Worm (Caenorhabditis elegans) whole organism, L1 larva: ENCODE data around the gene znf-706.
A peak's percentile ranks its signal among the peaks of the same experiment; 100 is the strongest.

Source experiments
- C04F5.9 ChIP-seq: sonication (generic microtip); optimal IDR thresholded peaks from 2 replicates; lab custom pipeline; 2016; ENCODE audit warnings: missing genetic modification characterization, missing compliant biosample characterization
- C16A3.4 ChIP-seq: fragments of 150-350 bp; optimal IDR thresholded peaks from 2 replicates; lab custom pipeline; 2014; ENCODE audit warnings: missing biosample characterization, missing genetic modification characterization
- C34B4.2 ChIP-seq: sonication (generic microtip); optimal IDR thresholded peaks from 2 replicates; lab custom pipeline; 2017; ENCODE audit warnings: mild to moderate bottlenecking, missing genetic modification characterization, missing compliant biosample characterization
- alr-1 ChIP-seq: fragments of 200-800 bp; sonication (Bioruptor generic); optimal IDR thresholded peaks from 2 replicates; lab custom pipeline; 2018; ENCODE audit warnings: borderline replicate concordance, mild to moderate bottlenecking, missing genetic modification characterization, missing compliant biosample characterization
- ama-1 ChIP-seq: fragments of 150-350 bp; optimal IDR thresholded peaks from 2 replicates; lab custom pipeline; 2014
- blmp-1 ChIP-seq: fragments of 150-350 bp; optimal IDR thresholded peaks from 2 replicates; lab custom pipeline; 2014; ENCODE audit warnings: missing biosample characterization, missing genetic modification characterization
- ceh-8 ChIP-seq: fragments of 200-800 bp; sonication (Bioruptor generic); optimal IDR thresholded peaks from 2 replicates; lab custom pipeline; 2018; ENCODE audit warnings: mild to moderate bottlenecking, missing genetic modification characterization, moderate library complexity, missing compliant biosample characterization
- ceh-90 ChIP-seq: sonication (generic microtip); optimal IDR thresholded peaks from 2 replicates; lab custom pipeline; 2016; ENCODE audit warnings: missing genetic modification characterization, missing compliant biosample characterization
- efl-1 ChIP-seq, 4 experiments: fragments of 150-350 bp; optimal IDR thresholded peaks in 3 of 4; peaks in 1 of 4; 1 replicate in 1 of 4; 2 replicates in 3 of 4; lab custom pipeline; 2014; ENCODE audit warnings: missing biosample characterization in 2 of 4, missing genetic modification characterization in 2 of 4, missing genetic modification reagents in 2 of 4
- egl-13 ChIP-seq: sonication (generic microtip); optimal IDR thresholded peaks from 2 replicates; lab custom pipeline; 2016; ENCODE audit warnings: missing genotype, missing genetic modification reagents, missing genetic modification characterization, missing compliant biosample characterization
- egl-27 ChIP-seq, 2 experiments: fragments of 150-350 bp in 1 of 2; sonication (generic microtip); optimal IDR thresholded peaks; 3 replicates each; lab custom pipeline; 2017 to 2018; ENCODE audit warnings: missing biosample characterization in 2 of 2, missing genetic modification characterization in 2 of 2, missing genetic modification reagents in 2 of 2
- elt-3 ChIP-seq, 6 experiments: fragments of 150-350 bp in 1 of 6; sonication (generic microtip); optimal IDR thresholded peaks; 2 replicates each; lab custom pipeline; 2017 to 2018; ENCODE audit warnings: missing biosample characterization in 6 of 6, missing genetic modification characterization in 6 of 6, inconsistent platforms in 1 of 6
- grh-1 ChIP-seq: fragments of 200-800 bp; sonication (Bioruptor generic); IDR thresholded peaks from 2 replicates; pipeline ENCODE4 v1.3.6; 2022; ENCODE audit warnings: missing genetic modification reagents, missing genetic modification characterization, missing compliant biosample characterization
- hlh-17 ChIP-seq: fragments of 200-800 bp; sonication (Bioruptor generic); optimal IDR thresholded peaks from 2 replicates; lab custom pipeline; 2018; ENCODE audit warnings: missing genetic modification characterization, mild to moderate bottlenecking, missing compliant biosample characterization, moderate library complexity, borderline replicate concordance
- irx-1 ChIP-seq: sonication (generic microtip); optimal IDR thresholded peaks from 2 replicates; lab custom pipeline; 2016; ENCODE audit warnings: missing genetic modification characterization, missing compliant biosample characterization
- isw-1 ChIP-seq: fragments of 200-800 bp; sonication (Bioruptor generic); IDR thresholded peaks from 2 replicates; pipeline ENCODE4 v1.3.6; 2022; ENCODE audit warnings: missing genetic modification characterization, missing compliant biosample characterization
- lin-13 ChIP-seq: fragments of 150-350 bp; optimal IDR thresholded peaks from 2 replicates; lab custom pipeline; 2014; ENCODE audit warnings: missing biosample characterization, missing genetic modification reagents, missing genetic modification characterization
- lin-14 ChIP-seq: fragments of 200-800 bp; sonication (Bioruptor generic); optimal IDR thresholded peaks from 2 replicates; lab custom pipeline; 2018; ENCODE audit warnings: mild to moderate bottlenecking, missing genetic modification characterization, moderate library complexity, missing compliant biosample characterization
- lin-35 ChIP-seq, 2 experiments: fragments of 150-350 bp; optimal IDR thresholded peaks; 2 replicates each; lab custom pipeline; 2014; ENCODE audit warnings: missing biosample characterization in 2 of 2, missing genetic modification characterization in 2 of 2, missing genetic modification reagents in 2 of 2
- lir-3 ChIP-seq: sonication (generic microtip); optimal IDR thresholded peaks from 2 replicates; lab custom pipeline; 2016; ENCODE audit warnings: mild to moderate bottlenecking, missing genetic modification characterization, moderate library complexity, missing compliant biosample characterization; ENCODE audit not compliant: poor library complexity
- lsy-2 ChIP-seq, 2 experiments: fragments of 150-350 bp; optimal IDR thresholded peaks; 2 replicates each; lab custom pipeline; 2014; ENCODE audit warnings: missing biosample characterization in 2 of 2, missing genetic modification characterization in 2 of 2
- mdl-1 ChIP-seq, 2 experiments: fragments of 150-350 bp; optimal IDR thresholded peaks; 2 replicates each; lab custom pipeline; 2014 to 2017; ENCODE audit warnings: missing biosample characterization in 2 of 2, missing genetic modification characterization in 2 of 2, inconsistent platforms in 1 of 2
- mep-1 ChIP-seq: fragments of 150-350 bp; optimal IDR thresholded peaks from 2 replicates; lab custom pipeline; 2014; ENCODE audit warnings: missing biosample characterization, missing genetic modification characterization
- nhr-12 ChIP-seq: sonication (generic microtip); optimal IDR thresholded peaks from 2 replicates; lab custom pipeline; 2017; ENCODE audit warnings: missing biosample characterization, missing genetic modification characterization
- nhr-19 ChIP-seq: fragments of 200-800 bp; sonication (Bioruptor generic); conservative IDR thresholded peaks from 2 replicates; pipeline ENCODE4 v1.3.6; 2022; ENCODE audit warnings: missing genetic modification characterization, missing compliant biosample characterization
- nhr-20 ChIP-seq: sonication (generic microtip); optimal IDR thresholded peaks from 2 replicates; lab custom pipeline; 2016; ENCODE audit warnings: mild to moderate bottlenecking, missing genetic modification characterization, missing compliant biosample characterization
- nhr-237 ChIP-seq: fragments of 150-350 bp; optimal IDR thresholded peaks from 2 replicates; lab custom pipeline; 2014; ENCODE audit warnings: missing biosample characterization, missing genetic modification characterization
- nhr-28 ChIP-seq: fragments of 150-350 bp; optimal IDR thresholded peaks from 2 replicates; lab custom pipeline; 2014; ENCODE audit warnings: missing biosample characterization, missing genetic modification characterization
- nhr-47 ChIP-seq: sonication (generic microtip); optimal IDR thresholded peaks from 2 replicates; lab custom pipeline; 2016; ENCODE audit warnings: mild to moderate bottlenecking, missing genetic modification characterization, moderate library complexity, missing compliant biosample characterization
- nhr-71 ChIP-seq: sonication (generic microtip); optimal IDR thresholded peaks from 2 replicates; lab custom pipeline; 2016; ENCODE audit warnings: mild to moderate bottlenecking, missing genetic modification characterization, moderate library complexity, missing compliant biosample characterization
- nhr-85 ChIP-seq: sonication (generic microtip); peaks from one replicate; lab custom pipeline; 2016; ENCODE audit warnings: missing genetic modification characterization, inconsistent platforms, missing compliant biosample characterization
- nhr-90 ChIP-seq: sonication (generic microtip); optimal IDR thresholded peaks from 2 replicates; lab custom pipeline; 2016; ENCODE audit warnings: mild to moderate bottlenecking, missing genetic modification characterization, missing compliant biosample characterization; ENCODE audit not compliant: poor library complexity
- pag-3 ChIP-seq: sonication (generic microtip); optimal IDR thresholded peaks from 2 replicates; lab custom pipeline; 2017; ENCODE audit warnings: missing genetic modification characterization, mild to moderate bottlenecking, missing compliant biosample characterization, antibody characterized with exemption, borderline replicate concordance; ENCODE audit not compliant: insufficient read depth
- pqm-1 ChIP-seq: sonication (generic microtip); optimal IDR thresholded peaks from 3 replicates; lab custom pipeline; 2017; ENCODE audit warnings: missing biosample characterization, missing genetic modification characterization
- rnt-1 ChIP-seq: sonication (generic microtip); optimal IDR thresholded peaks from 2 replicates; lab custom pipeline; 2016; ENCODE audit warnings: mild to moderate bottlenecking, missing genetic modification characterization, moderate library complexity, missing compliant biosample characterization
- snpc-4 ChIP-seq: fragments of 150-350 bp; optimal IDR thresholded peaks from 2 replicates; lab custom pipeline; 2014; ENCODE audit warnings: missing biosample characterization, missing genetic modification characterization
- snu-23 ChIP-seq: sonication (generic microtip); optimal IDR thresholded peaks from 2 replicates; lab custom pipeline; 2016; ENCODE audit warnings: missing genetic modification characterization, missing compliant biosample characterization
- sox-4 ChIP-seq: sonication (generic microtip); optimal IDR thresholded peaks from 2 replicates; lab custom pipeline; 2016; ENCODE audit warnings: missing genetic modification characterization, missing compliant biosample characterization
- tbx-2 ChIP-seq: sonication (generic microtip); optimal IDR thresholded peaks from 2 replicates; lab custom pipeline; 2016; ENCODE audit warnings: missing genetic modification characterization, missing compliant biosample characterization
- unc-62 ChIP-seq: fragments of 150-350 bp; optimal IDR thresholded peaks from 2 replicates; lab custom pipeline; 2014; ENCODE audit warnings: missing biosample characterization, missing genetic modification reagents, missing genetic modification characterization
- unc-86 ChIP-seq: sonication (generic microtip); optimal IDR thresholded peaks from 2 replicates; lab custom pipeline; 2016; ENCODE audit warnings: missing genetic modification characterization, missing compliant biosample characterization
- zip-4 ChIP-seq: fragments of 200-800 bp; sonication (Bioruptor generic); optimal IDR thresholded peaks from 2 replicates; lab custom pipeline; 2018; ENCODE audit warnings: mild to moderate bottlenecking, missing genetic modification characterization, moderate library complexity, missing compliant biosample characterization
- ztf-11 ChIP-seq, 2 experiments: sonication (generic microtip); optimal IDR thresholded peaks; 2 replicates each; lab custom pipeline; 2016 to 2017; ENCODE audit warnings: missing genetic modification characterization in 2 of 2, missing biosample characterization in 1 of 2, missing compliant biosample characterization in 1 of 2
- ztf-4 ChIP-seq: fragments of 150-350 bp; optimal IDR thresholded peaks from 2 replicates; lab custom pipeline; 2014; ENCODE audit warnings: missing biosample characterization, missing genetic modification characterization

znf-706 gene

DNA sequence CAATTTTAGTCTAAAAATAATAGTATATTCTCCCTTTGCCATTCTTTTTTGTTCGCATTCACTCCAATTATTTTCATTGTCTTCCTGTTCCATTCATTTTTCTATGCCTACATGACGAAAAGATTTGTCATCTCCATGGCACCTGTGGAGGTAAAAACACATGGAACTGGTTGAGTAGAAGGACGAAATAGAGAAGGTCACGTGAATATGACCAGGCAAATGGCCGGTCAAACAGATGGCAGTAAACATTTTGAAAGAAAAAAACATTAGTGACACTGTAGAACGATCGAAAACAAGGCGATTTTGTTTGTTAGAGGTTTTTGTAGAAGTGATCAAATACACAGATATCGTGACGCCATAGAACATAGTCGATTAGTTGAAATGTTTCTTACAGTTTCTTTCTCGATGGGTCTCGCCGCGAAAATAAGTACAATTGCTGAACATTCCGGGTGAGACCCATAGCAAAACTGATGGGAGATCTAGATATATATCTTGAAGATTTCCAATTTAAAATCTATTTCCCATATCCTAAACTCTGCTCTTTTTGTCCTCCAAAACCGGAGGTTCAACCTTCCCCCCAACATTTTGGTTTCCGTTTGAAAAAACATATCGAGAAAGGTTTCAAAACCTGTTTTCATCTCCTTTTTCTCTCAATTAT is 5.4 kb downstream of the znf-706 start (continued):
- no peak for TF ChIP-seq alr-1
- TF ChIP-seq nhr-237 (tag; lab: Kevin White, UChicago) = no peak
- peak in 1 of 2 experiments; percentile 72 for TF ChIP-seq mdl-1 (tag; optimal IDR thresholded peaks at IDR 0.05; lab: Kevin White, UChicago)
- peak in 1 of 2 experiments; percentile 50 for TF ChIP-seq lin-35 (GFP tag; optimal IDR thresholded peaks at IDR 0.05; lab: Kevin White, UChicago)
- TF ChIP-seq elt-3 (tag; optimal IDR thresholded peaks at IDR 0.05; lab: Kevin White, UChicago) = peak in 2 of 6 experiments; percentile 10 to 55
- TF ChIP-seq efl-1 (optimal IDR thresholded peaks at IDR 0.05; lab: Kevin White, UChicago) = peak in 1 of 2 experiments; percentile 10
- TF ChIP-seq efl-1 (GFP tag; optimal IDR thresholded peaks at IDR 0.05 in 1 of 2; lab: Kevin White, UChicago) = peak in 1 of 2 experiments; percentile 85
- peak; percentile 66 for TF ChIP-seq grh-1
- TF ChIP-seq lsy-2 (tag; optimal IDR thresholded peaks at IDR 0.05; lab: Kevin White, UChicago) = peak; percentile 7 to 26
- TF ChIP-seq, all 84 proteins: peak for 21

DNA sequence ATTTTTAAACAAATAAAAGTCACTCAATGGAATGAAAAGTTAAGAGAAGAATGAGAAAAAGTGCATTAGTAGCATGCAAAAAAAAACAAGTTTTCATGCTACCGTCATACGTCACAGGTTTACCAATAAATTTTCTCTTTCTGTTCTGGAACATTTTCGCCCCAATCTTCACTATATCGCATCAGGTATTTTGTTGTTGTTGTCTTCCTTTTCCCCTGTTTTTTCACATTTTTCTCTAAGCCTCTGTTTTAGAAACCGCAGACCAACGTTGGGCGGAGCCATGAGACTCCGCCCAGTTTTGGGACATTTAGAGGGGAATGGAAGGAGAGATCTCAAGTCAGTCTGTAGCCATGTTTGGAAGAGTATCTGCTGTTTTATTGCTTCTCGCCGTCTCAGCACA is 7.7 kb downstream of the znf-706 start, which contains the start of gene msa-1:
Gene msa-1, plus strand, starts transcription at position 301 of the 400 bp plus-strand sequence.
- TF ChIP-seq pag-3 (no peak), ztf-4 (no peak), rnt-1 (tag; lab: Kevin White, UChicago) (peak; percentile 16), lin-35 (GFP tag; optimal IDR thresholded peaks at IDR 0.05; lab: Kevin White, UChicago) (no peak), nhr-85 (tag; lab: Kevin White, UChicago) (no peak), nhr-90 (tag; lab: Kevin White, UChicago) (no peak), blmp-1 (tag; lab: Kevin White, UChicago) (peak; percentile 35), lin-14 (peak; percentile 5), ama-1 (lab: Kevin White, UChicago) (peak; percentile 33), mep-1 (tag; lab: Kevin White, UChicago) (peak; percentile 31), isw-1 (no peak), nhr-12 (tag; lab: Kevin White, UChicago) (no peak), egl-13 (tag; lab: Kevin White, UChicago) (no peak), lir-3 (tag; lab: Kevin White, UChicago) (no peak), C16A3.4 (tag; lab: Kevin White, UChicago) (no peak), mdl-1 (tag; optimal IDR thresholded peaks at IDR 0.05; lab: Kevin White, UChicago) (no peak), snu-23 (GFP tag; lab: Kevin White, UChicago) (no peak), tbx-2 (tag; lab: Kevin White, UChicago) (no peak)
- TF ChIP-seq, all 84 proteins: peak for 5

DNA sequence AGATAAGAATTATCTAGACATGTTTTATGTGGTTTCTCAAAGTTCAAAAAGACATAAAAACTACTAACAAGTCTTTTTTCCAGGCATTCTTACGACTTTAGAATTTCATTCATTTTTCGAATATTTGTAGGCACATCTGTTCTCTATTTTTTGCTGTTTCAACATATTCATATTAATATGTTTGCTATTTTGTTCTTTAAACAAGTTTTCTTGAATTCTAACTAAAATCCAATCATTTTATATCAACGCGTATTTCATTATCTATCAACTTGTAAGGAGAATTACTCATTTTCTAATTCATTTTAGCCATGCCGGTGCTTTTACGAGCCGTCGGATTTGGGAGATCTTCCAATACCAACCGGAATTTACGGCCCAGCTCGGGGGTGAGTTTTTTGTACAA is 14.0 kb downstream of the znf-706 start, which contains the start of gene twk-8:
Gene twk-8, plus strand, starts transcription at position 301 of the 400 bp plus-strand sequence.
- TF ChIP-seq sox-4 (tag; lab: Kevin White, UChicago) = no peak
- no peak for TF ChIP-seq nhr-47 (tag; lab: Kevin White, UChicago)
- no peak for TF ChIP-seq lin-13 (GFP tag; lab: Kevin White, UChicago)

ce11 chrIV:9080201-9080600 is 15.8 kb downstream of the znf-706 start:
- no peak for TF ChIP-seq irx-1 (tag; lab: Kevin White, UChicago)
- TF ChIP-seq nhr-20 (tag; lab: Kevin White, UChicago) = peak; percentile 11
- TF ChIP-seq rnt-1 (tag; lab: Kevin White, UChicago) = peak; percentile 72
- peak; percentile 25; the same call in 1 of the 2 replicates for TF ChIP-seq nhr-19 (GFP tag; lab: Robert Waterston, UW)
- no peak for TF ChIP-seq ceh-90 (tag; lab: Kevin White, UChicago)
- peak; percentile 70 for TF ChIP-seq nhr-71 (tag; lab: Kevin White, UChicago)
- no peak for TF ChIP-seq ztf-11 (tag; optimal IDR thresholded peaks at IDR 0.05; lab: Kevin White, UChicago)
- TF ChIP-seq zip-4 (GFP tag; lab: Kevin White, UChicago) = no peak
- no peak for TF ChIP-seq snpc-4 (tag; lab: Kevin White, UChicago)
- no peak for TF ChIP-seq alr-1
- TF ChIP-seq C04F5.9 (tag; lab: Kevin White, UChicago) = no peak
- no peak for TF ChIP-seq pqm-1
- TF ChIP-seq egl-27 (tag; optimal IDR thresholded peaks at IDR 0.05; lab: Kevin White, UChicago) = no peak
- peak; percentile 44 for TF ChIP-seq snu-23 (GFP tag; lab: Kevin White, UChicago)
- TF ChIP-seq nhr-28 (tag; lab: Kevin White, UChicago) = no peak
- TF ChIP-seq unc-62 = no peak
- TF ChIP-seq C34B4.2 (tag; lab: Kevin White, UChicago) = no peak
- no peak for TF ChIP-seq nhr-85 (tag; lab: Kevin White, UChicago)
- no peak for TF ChIP-seq ceh-8 (GFP tag; lab: Kevin White, UChicago)
- no peak for TF ChIP-seq lir-3 (tag; lab: Kevin White, UChicago)
- TF ChIP-seq lin-35 (GFP tag; optimal IDR thresholded peaks at IDR 0.05; lab: Kevin White, UChicago) = peak in 1 of 2 experiments; percentile 3
- TF ChIP-seq unc-86 (tag; lab: Kevin White, UChicago) = no peak
- TF ChIP-seq hlh-17 = no peak
